Fruit fly (Drosophila melanogaster) whole organism, adult: ENCODE results near the gene mRpS10.

Source experiments
- CG14711 ChIP-seq: fragments of 200-800 bp; sonication (Bioruptor generic); optimal IDR thresholded peaks from 2 replicates; lab custom pipeline; 2018; ENCODE audit warnings: missing biosample characterization, mild to moderate bottlenecking, missing genetic modification characterization, moderate library complexity
- CG1620 ChIP-seq: fragments of 200-800 bp; sonication (Bioruptor generic); optimal IDR thresholded peaks from 2 replicates; lab custom pipeline; 2016; ENCODE audit warnings: missing biosample characterization, missing genetic modification characterization
- CG5204 ChIP-seq: fragments of 200-800 bp; sonication (Bioruptor generic); optimal IDR thresholded peaks from 2 replicates; lab custom pipeline; 2016; ENCODE audit warnings: missing biosample characterization, missing genetic modification characterization
- Crg-1 ChIP-seq: fragments of 200-800 bp; sonication (Bioruptor generic); optimal IDR thresholded peaks from 2 replicates; lab custom pipeline; 2016; ENCODE audit warnings: missing biosample characterization, missing genetic modification characterization
- Hr96 ChIP-seq: fragments of 200-800 bp; sonication (Bioruptor generic); optimal IDR thresholded peaks from 2 replicates; lab custom pipeline; 2016; ENCODE audit warnings: missing biosample characterization, missing genetic modification characterization
- bab1 ChIP-seq: fragments of 200-800 bp; sonication (Bioruptor generic); optimal IDR thresholded peaks from 3 replicates; lab custom pipeline; 2019; ENCODE audit warnings: missing biosample characterization, mild to moderate bottlenecking, missing genetic modification characterization, moderate library complexity
- kay ChIP-seq: fragments of 200-800 bp; sonication (Bioruptor generic); peaks from one replicate; lab custom pipeline; 2016; ENCODE audit warnings: missing biosample characterization, missing genetic modification characterization, borderline replicate concordance
- tj ChIP-seq: fragments of 200-800 bp; sonication (Bioruptor generic); optimal IDR thresholded peaks from 3 replicates; lab custom pipeline; 2017; ENCODE audit warnings: missing biosample characterization, mild to moderate bottlenecking, missing genetic modification characterization, moderate library complexity

DNA sequence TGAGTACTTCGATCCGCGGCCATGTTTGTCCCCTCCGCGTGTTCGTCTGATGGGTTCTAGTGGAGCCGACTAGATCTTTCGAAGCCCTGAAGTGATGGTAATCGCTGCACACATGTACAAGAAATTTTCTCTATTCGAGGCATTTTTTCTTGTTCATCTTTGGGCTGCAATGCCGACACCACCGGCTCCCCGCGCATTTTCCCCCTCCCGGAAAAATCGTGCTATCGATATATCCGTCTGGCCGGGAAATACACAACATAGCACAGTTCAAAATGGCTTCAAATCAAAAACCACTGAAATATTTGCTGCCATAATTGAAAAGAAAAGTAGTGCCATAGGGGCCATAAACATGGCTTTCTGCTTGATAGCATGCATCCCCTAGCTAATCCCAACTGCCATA is 34.5 kb downstream of the mRpS10 start:
- TF ChIP-seq kay (GFP tag; lab: Kevin White, UChicago) (no peak), Crg-1 (GFP tag; lab: Kevin White, UChicago) (no peak), tj (GFP tag; lab: Kevin White, UChicago) (no peak), Hr96 (GFP tag; lab: Kevin White, UChicago) (no peak), CG1620 (no peak), CG14711 (no peak), bab1 (GFP tag; lab: Kevin White, UChicago) (no peak), CG5204 (GFP tag; lab: Kevin White, UChicago) (no peak)
